Worm (Caenorhabditis elegans) whole organism, L4 larva: ENCODE measurements around the gene C06E4.2.

Source experiments
- D1046.2 ChIP-seq: fragments of 200-800 bp; sonication (Bioruptor generic); IDR thresholded peaks from 2 replicates; pipeline ENCODE4 v1.3.6; 2022; ENCODE audit warnings: missing genetic modification characterization, missing compliant biosample characterization
- F26F4.8 ChIP-seq: fragments of 200-800 bp; sonication (Bioruptor generic); conservative IDR thresholded peaks from 2 replicates; pipeline ENCODE4 v1.3.6; 2022; ENCODE audit warnings: missing genetic modification characterization, missing compliant biosample characterization
- T26A8.4 ChIP-seq: fragments of 200-800 bp; sonication (Bioruptor generic); IDR thresholded peaks from 2 replicates; pipeline ENCODE4 v1.3.6; 2022; ENCODE audit warnings: missing genetic modification characterization, missing compliant biosample characterization
- Y5F2A.4 ChIP-seq: fragments of 200-800 bp; sonication (Bioruptor generic); optimal IDR thresholded peaks from 2 replicates; lab custom pipeline; 2018; ENCODE audit warnings: mild to moderate bottlenecking, missing genetic modification characterization, missing compliant biosample characterization
- Y75B8A.6 ChIP-seq: fragments of 200-800 bp; sonication (Bioruptor generic); IDR thresholded peaks from 2 replicates; pipeline ENCODE4 v1.3.6; 2022; ENCODE audit warnings: missing genetic modification reagents, missing genetic modification characterization, missing compliant biosample characterization
- aha-1 ChIP-seq: fragments of 150-350 bp; peaks from one replicate; lab custom pipeline; 2014; ENCODE audit warnings: missing biosample characterization, missing genetic modification characterization
- aly-2 ChIP-seq: sonication (generic microtip); optimal IDR thresholded peaks from 2 replicates; lab custom pipeline; 2018; ENCODE audit warnings: missing biosample characterization, missing genetic modification characterization
- ceh-28 ChIP-seq: fragments of 150-350 bp; optimal IDR thresholded peaks from 2 replicates; lab custom pipeline; 2014; ENCODE audit warnings: missing biosample characterization, missing genetic modification reagents, missing genetic modification characterization
- ces-1 ChIP-seq: fragments of 150-350 bp; sonication (generic microtip); optimal IDR thresholded peaks from 4 replicates; lab custom pipeline; 2014; ENCODE audit warnings: missing biosample characterization, missing genetic modification reagents, missing genetic modification characterization
- ctbp-1 ChIP-seq: fragments of 200-800 bp; sonication (Bioruptor generic); IDR thresholded peaks from 2 replicates; pipeline ENCODE4 v1.3.6; 2022; ENCODE audit warnings: missing genetic modification reagents, missing genetic modification characterization, missing compliant biosample characterization
- dmd-6 ChIP-seq: fragments of 200-800 bp; sonication (Bioruptor generic); IDR thresholded peaks from 2 replicates; pipeline ENCODE4 v1.3.6; 2022; ENCODE audit warnings: missing genetic modification reagents, missing genetic modification characterization, missing compliant biosample characterization
- dmd-8 ChIP-seq: fragments of 200-800 bp; sonication (Bioruptor generic); IDR thresholded peaks from 2 replicates; pipeline ENCODE4 v1.3.6; 2022; ENCODE audit warnings: missing genetic modification characterization, missing compliant biosample characterization
- duxl-1 ChIP-seq: sonication (generic microtip); optimal IDR thresholded peaks from 2 replicates; lab custom pipeline; 2016; ENCODE audit warnings: mild to moderate bottlenecking, missing genetic modification characterization, moderate library complexity, missing compliant biosample characterization; ENCODE audit not compliant: poor library complexity
- dve-1 ChIP-seq: sonication (generic microtip); optimal IDR thresholded peaks from 2 replicates; lab custom pipeline; 2017; ENCODE audit warnings: antibody characterized with exemption, mild to moderate bottlenecking, missing genetic modification characterization, missing compliant biosample characterization; ENCODE audit not compliant: insufficient read depth
- hlh-30 ChIP-seq: sonication (generic microtip); optimal IDR thresholded peaks from 2 replicates; lab custom pipeline; 2017; ENCODE audit warnings: antibody characterized with exemption, mild to moderate bottlenecking, missing genetic modification characterization, missing compliant biosample characterization; ENCODE audit not compliant: insufficient read depth
- jun-1 ChIP-seq: fragments of 150-350 bp; optimal IDR thresholded peaks from 2 replicates; lab custom pipeline; 2014; ENCODE audit warnings: missing biosample characterization, missing genetic modification reagents, missing genetic modification characterization
- mdl-1 ChIP-seq, 2 experiments: fragments of 150-350 bp in 1 of 2; sonication (generic microtip) in 1 of 2; optimal IDR thresholded peaks; 2 replicates each; lab custom pipeline; 2014 to 2017; ENCODE audit warnings: missing biosample characterization in 2 of 2, missing genetic modification characterization in 2 of 2
- mdt-29 ChIP-seq: fragments of 200-800 bp; sonication (Bioruptor generic); IDR thresholded peaks from 2 replicates; pipeline ENCODE4 v1.3.6; 2022; ENCODE audit warnings: missing genetic modification reagents, missing genetic modification characterization, missing compliant biosample characterization
- mep-1 ChIP-seq: fragments of 150-350 bp; sonication (generic microtip); optimal IDR thresholded peaks from 3 replicates; lab custom pipeline; 2014; ENCODE audit warnings: missing biosample characterization, missing genetic modification characterization
- nhr-102 ChIP-seq: sonication (generic microtip); optimal IDR thresholded peaks from 2 replicates; lab custom pipeline; 2016; ENCODE audit warnings: mild to moderate bottlenecking, missing genetic modification characterization, moderate library complexity, missing compliant biosample characterization
- nhr-11 ChIP-seq: fragments of 150-350 bp; optimal IDR thresholded peaks from 2 replicates; lab custom pipeline; 2014; ENCODE audit warnings: missing biosample characterization, missing genetic modification characterization
- nhr-111 ChIP-seq: fragments of 200-800 bp; sonication (Bioruptor generic); optimal IDR thresholded peaks from 2 replicates; lab custom pipeline; 2018; ENCODE audit warnings: mild to moderate bottlenecking, missing genetic modification characterization, missing compliant biosample characterization
- nhr-25 ChIP-seq: sonication (generic microtip); optimal IDR thresholded peaks from 2 replicates; lab custom pipeline; 2017; ENCODE audit warnings: missing genetic modification characterization, mild to moderate bottlenecking, missing compliant biosample characterization, antibody characterized with exemption, moderate library complexity, borderline replicate concordance; ENCODE audit not compliant: insufficient read depth
- nhr-28 ChIP-seq: fragments of 150-350 bp; optimal IDR thresholded peaks from 2 replicates; lab custom pipeline; 2014; ENCODE audit warnings: missing biosample characterization, missing genetic modification characterization
- nhr-48 ChIP-seq: sonication (generic microtip); optimal IDR thresholded peaks from 2 replicates; lab custom pipeline; 2016; ENCODE audit warnings: mild to moderate bottlenecking, missing genetic modification characterization, missing compliant biosample characterization
- nhr-77 ChIP-seq: fragments of 150-350 bp; optimal IDR thresholded peaks from 2 replicates; lab custom pipeline; 2014; ENCODE audit warnings: missing biosample characterization, missing genetic modification characterization
- saeg-2 ChIP-seq: fragments of 200-800 bp; sonication (Bioruptor generic); IDR thresholded peaks from 2 replicates; pipeline ENCODE4 v1.3.6; 2022; ENCODE audit warnings: missing genetic modification reagents, missing genetic modification characterization, missing compliant biosample characterization
- set-16 ChIP-seq: fragments of 200-800 bp; sonication (Bioruptor generic); IDR thresholded peaks from 2 replicates; pipeline ENCODE4 v1.3.6; 2022; ENCODE audit warnings: missing genetic modification reagents, missing genetic modification characterization, missing compliant biosample characterization
- snpc-1.2 ChIP-seq: fragments of 200-800 bp; sonication (Bioruptor generic); IDR thresholded peaks from 2 replicates; pipeline ENCODE4 v1.3.6; 2022; ENCODE audit warnings: missing genetic modification reagents, missing genetic modification characterization, missing compliant biosample characterization
- vab-7 ChIP-seq: fragments of 200-800 bp; sonication (Bioruptor generic); IDR thresholded peaks from 2 replicates; pipeline ENCODE4 v1.3.6; 2022; ENCODE audit warnings: missing genetic modification reagents, missing genetic modification characterization, missing compliant biosample characterization
- zag-1 ChIP-seq: fragments of 150-350 bp; optimal IDR thresholded peaks from 2 replicates; lab custom pipeline; 2014; ENCODE audit warnings: missing biosample characterization, missing genetic modification characterization
- ztf-7 ChIP-seq: fragments of 150-350 bp; optimal IDR thresholded peaks from 2 replicates; lab custom pipeline; 2014; ENCODE audit warnings: missing biosample characterization, missing genetic modification characterization

C06E4.2 gene

DNA sequence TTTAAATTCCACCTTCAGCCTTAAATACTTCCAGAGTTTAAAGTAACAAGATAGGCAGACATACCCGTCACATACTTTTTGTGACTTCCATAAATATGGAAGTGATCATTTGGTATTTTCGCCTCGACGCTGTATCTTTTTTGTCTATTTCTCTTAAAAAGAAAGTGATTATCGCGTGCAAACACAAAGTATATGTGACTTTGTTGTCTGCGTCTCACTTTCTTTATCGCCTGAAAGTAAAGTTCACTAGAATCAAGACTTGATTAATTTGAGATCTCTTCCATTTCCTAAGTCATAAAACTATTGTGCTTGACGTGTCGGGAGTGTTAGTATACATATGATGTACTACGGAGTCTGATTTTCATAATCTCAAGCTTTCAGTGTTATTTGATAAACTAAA, 18.5 kb upstream of the C06E4.2 start, which contains the start of gene C06E4.6 (continued):
- TF ChIP-seq mdl-1 (tag; optimal IDR thresholded peaks at IDR 0.05; lab: Kevin White, UChicago) (peak in 1 of 2 experiments; percentile 66), dmd-6 (GFP tag; lab: Robert Waterston, UW) (peak; percentile 82), saeg-2 (no peak), mdt-29 (GFP tag; lab: Robert Waterston, UW) (no peak), ztf-7 (tag; lab: Kevin White, UChicago) (no peak), ceh-28 (tag; lab: Kevin White, UChicago) (no peak), duxl-1 (tag; lab: Kevin White, UChicago) (no peak), T26A8.4 (GFP tag; lab: Robert Waterston, UW) (no peak)

DNA sequence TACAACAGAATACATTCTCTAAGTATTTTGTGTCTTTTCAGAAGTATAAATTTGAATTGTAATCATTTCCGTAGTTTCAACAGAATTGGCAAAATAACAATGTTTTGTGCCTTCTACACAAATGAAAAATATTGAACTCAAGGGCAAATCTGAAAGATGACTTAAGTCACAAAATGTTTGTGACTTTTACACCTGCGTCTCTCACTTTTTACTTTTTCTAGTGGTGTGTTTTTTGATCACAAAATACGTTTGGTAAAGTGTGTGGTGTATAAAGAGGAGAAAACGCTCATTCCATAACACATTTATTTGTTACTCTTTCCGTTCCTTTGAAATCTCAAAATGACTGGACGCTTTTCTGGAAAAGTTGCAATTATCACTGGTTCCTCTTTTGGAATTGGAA, 16.2 kb upstream of the C06E4.2 start, which contains the start of gene C06E4.3:
C06E4.3 (plus strand) TSS at position 289 of the 400 bp plus-strand sequence.
- TF ChIP-seq aly-2 (no peak), nhr-28 (tag; lab: Kevin White, UChicago) (peak; percentile 97), ctbp-1 (no peak), nhr-111 (no peak), hlh-30 (tag; lab: Kevin White, UChicago) (peak; percentile 5), saeg-2 (no peak), mep-1 (tag; lab: Kevin White, UChicago) (no peak), jun-1 (tag; lab: Kevin White, UChicago) (no peak), nhr-77 (tag; lab: Kevin White, UChicago) (peak; percentile 25), dmd-6 (GFP tag; lab: Robert Waterston, UW) (peak; percentile 81), dve-1 (tag; lab: Kevin White, UChicago) (no peak), nhr-102 (tag; lab: Kevin White, UChicago) (peak; percentile 71), nhr-48 (tag; lab: Kevin White, UChicago) (no peak), F26F4.8 (GFP tag; lab: Robert Waterston, UW) (no peak)

DNA sequence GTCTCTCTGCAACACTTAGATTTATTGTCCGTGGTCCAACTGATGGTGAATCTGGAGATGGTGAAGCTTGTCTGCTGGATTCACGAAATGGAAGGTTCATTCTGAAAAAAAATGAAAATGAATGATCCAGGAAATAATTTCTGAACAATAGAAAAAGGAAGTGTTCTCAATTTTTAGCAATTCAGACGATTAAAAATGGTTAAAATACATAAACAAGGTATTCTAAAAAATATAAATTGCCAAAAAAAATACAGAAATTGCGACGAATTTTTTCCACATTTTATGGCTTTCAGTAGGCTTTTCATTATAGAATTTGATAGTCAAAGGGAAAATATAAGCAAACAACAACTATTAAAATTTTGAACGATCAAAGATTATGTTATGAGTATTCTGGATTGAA, 13.6 kb upstream of the C06E4.2 start, which contains the start of gene glb-2:
glb-2 (minus strand) TSS at position 101 of the 400 bp plus-strand sequence.
- TF ChIP-seq Y75B8A.6 (GFP tag; lab: Robert Waterston, UW) = no peak

DNA sequence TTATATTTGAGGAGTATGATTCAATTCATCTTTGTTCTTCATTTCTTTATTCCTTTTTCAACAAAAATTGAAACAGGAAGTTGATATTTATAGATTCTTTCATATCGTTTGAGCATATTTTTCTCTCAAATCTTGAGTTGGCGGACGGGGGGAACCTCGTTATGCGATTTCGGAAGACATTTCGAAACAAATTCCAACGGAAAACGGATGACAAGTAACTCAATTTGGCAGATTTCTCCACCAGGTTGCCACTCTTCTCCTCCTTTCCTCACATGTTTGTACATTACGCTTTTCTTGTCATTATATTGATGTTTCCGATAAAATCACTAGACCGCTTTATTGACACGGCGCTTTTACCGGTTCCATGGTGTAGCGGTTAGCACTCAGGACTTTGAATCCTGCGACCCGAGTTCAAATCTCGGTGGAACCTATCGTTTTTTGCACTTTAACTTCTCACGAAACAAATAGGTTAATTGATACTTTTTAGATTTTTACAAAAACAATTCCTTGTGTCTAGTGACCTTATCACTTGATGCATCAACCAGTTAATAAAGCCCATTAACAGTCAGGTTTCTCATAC, 1.7 kb upstream of the C06E4.2 start:
- TF ChIP-seq vab-7 (GFP tag; lab: Robert Waterston, UW) (peak; percentile 70), set-16 (GFP tag; lab: Robert Waterston, UW) (no peak), dmd-8 (GFP tag; lab: Robert Waterston, UW) (0 out of 2 replicates have a peak, but pooled peaks have one; percentile 58), aha-1 (tag; lab: Kevin White, UChicago) (peak; percentile 44), T26A8.4 (GFP tag; lab: Robert Waterston, UW) (no peak), D1046.2 (no peak), nhr-11 (tag; lab: Kevin White, UChicago) (no peak), F26F4.8 (GFP tag; lab: Robert Waterston, UW) (0 out of 2 replicates have a peak, but pooled peaks have one; percentile 33), ces-1 (GFP tag; lab: Kevin White, UChicago) (peak; percentile 33), zag-1 (tag; lab: Kevin White, UChicago) (no peak), Y5F2A.4 (GFP tag; lab: Kevin White, UChicago) (no peak), hlh-30 (tag; lab: Kevin White, UChicago) (peak; percentile 26), snpc-1.2 (peak; percentile 85)

DNA sequence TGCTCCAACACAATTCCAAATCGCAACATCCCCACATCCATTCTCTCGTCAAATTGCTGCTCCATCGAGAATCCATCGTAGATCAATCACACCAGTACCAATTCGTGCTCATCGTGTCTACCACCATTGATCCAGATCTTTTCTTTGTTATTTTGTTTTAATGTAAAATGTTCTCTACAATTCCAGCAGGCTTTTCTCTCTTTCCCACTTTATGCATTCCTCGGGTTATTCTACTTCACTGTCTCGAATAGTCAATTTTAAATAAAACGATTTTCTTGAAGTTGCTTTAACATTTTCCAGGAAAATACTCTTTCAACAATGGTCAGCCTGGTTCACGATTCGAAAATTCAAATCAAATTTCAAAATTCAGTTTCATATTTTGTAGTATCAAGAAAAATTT, 6.2 kb downstream of the C06E4.2 start, which contains the start of gene C06E4.1:
C06E4.1 (plus strand) TSS at position 301 of the 400 bp plus-strand sequence.
- no peak for TF ChIP-seq nhr-25 (tag; lab: Kevin White, UChicago)
- no peak for TF ChIP-seq Y75B8A.6 (GFP tag; lab: Robert Waterston, UW)
- TF ChIP-seq, all 104 proteins: peak for 0
